Worm (Caenorhabditis elegans) whole organism, L3 larva: ENCODE measurements around the gene W09D10.4.

Experiments
- ama-1 ChIP-seq: fragments of 150-350 bp; optimal IDR thresholded peaks from 2 replicates; lab custom pipeline; 2018
- ceh-16 ChIP-seq: sonication (generic microtip); optimal IDR thresholded peaks from 2 replicates; lab custom pipeline; 2017; ENCODE audit warnings: missing biosample characterization, missing genetic modification characterization
- egl-27 ChIP-seq: sonication (generic microtip); optimal IDR thresholded peaks from 4 replicates; lab custom pipeline; 2017; ENCODE audit warnings: missing biosample characterization, missing genetic modification reagents, missing genetic modification characterization
- elt-2 ChIP-seq: sonication (generic microtip); optimal IDR thresholded peaks from 2 replicates; lab custom pipeline; 2016; ENCODE audit warnings: missing genetic modification reagents, mild to moderate bottlenecking, missing genetic modification characterization, missing compliant biosample characterization
- hmg-11 ChIP-seq: sonication (generic microtip); optimal IDR thresholded peaks from 2 replicates; lab custom pipeline; 2016; ENCODE audit warnings: missing genetic modification characterization, missing compliant biosample characterization
- lin-39 ChIP-seq: fragments of 150-350 bp; optimal IDR thresholded peaks from 2 replicates; lab custom pipeline; 2018; ENCODE audit warnings: missing biosample characterization, missing genetic modification reagents, missing genetic modification characterization
- nhr-25 ChIP-seq: sonication (generic microtip); optimal IDR thresholded peaks from 2 replicates; lab custom pipeline; 2017; ENCODE audit warnings: missing biosample characterization, missing genetic modification characterization
- nhr-67 ChIP-seq: fragments of 150-350 bp; optimal IDR thresholded peaks from 2 replicates; lab custom pipeline; 2014; ENCODE audit warnings: missing biosample characterization, missing genetic modification characterization
- nhr-76 ChIP-seq: fragments of 150-350 bp; sonication (generic microtip); optimal IDR thresholded peaks from 5 replicates; lab custom pipeline; 2014; ENCODE audit warnings: missing biosample characterization, missing genetic modification characterization
- tbx-2 ChIP-seq: sonication (generic microtip); optimal IDR thresholded peaks from 2 replicates; lab custom pipeline; 2016; ENCODE audit warnings: mild to moderate bottlenecking, missing genetic modification characterization, missing compliant biosample characterization
- unc-39 ChIP-seq: sonication (generic microtip); optimal IDR thresholded peaks from 4 replicates; lab custom pipeline; 2017; ENCODE audit warnings: missing biosample characterization, missing genetic modification characterization
- zag-1 ChIP-seq: fragments of 150-350 bp; optimal IDR thresholded peaks from 2 replicates; lab custom pipeline; 2014; ENCODE audit warnings: missing biosample characterization, missing genetic modification characterization

DNA sequence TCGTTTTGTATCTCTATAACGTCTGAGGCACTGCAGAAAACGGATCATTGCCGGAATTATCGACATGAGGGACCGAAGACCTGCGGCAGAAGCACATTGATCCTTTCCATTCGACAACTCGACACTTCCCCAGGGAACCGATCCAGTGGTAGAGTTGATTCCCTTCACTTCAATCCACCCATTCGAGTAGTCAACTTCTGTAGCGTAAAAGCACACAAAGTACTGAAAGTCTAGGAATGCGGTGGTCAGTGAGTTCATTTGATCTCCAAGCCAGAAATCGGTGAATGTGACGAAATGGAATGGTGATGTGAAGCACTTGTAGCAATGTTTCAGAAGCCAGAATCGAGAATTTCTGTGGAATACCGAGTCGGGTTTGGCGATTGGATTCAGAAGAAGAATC lies 11.5 kb downstream of the W09D10.4 start:
- TF ChIP-seq lin-39 (tag; lab: Kevin White, UChicago) (no peak), zag-1 (no peak), ama-1 (lab: Kevin White, UChicago) (no peak), tbx-2 (tag; lab: Kevin White, UChicago) (no peak), hmg-11 (no peak), nhr-25 (no peak), unc-39 (tag; lab: Kevin White, UChicago) (no peak), ceh-16 (tag; lab: Kevin White, UChicago) (no peak), elt-2 (tag; lab: Kevin White, UChicago) (no peak), nhr-76 (tag; lab: Kevin White, UChicago) (no peak), egl-27 (tag; lab: Kevin White, UChicago) (no peak), nhr-67 (tag; lab: Kevin White, UChicago) (no peak)
